Fruit fly (Drosophila melanogaster): ENCODE results near the gene beta-PheRS.

The beta-PheRS gene

DNA sequence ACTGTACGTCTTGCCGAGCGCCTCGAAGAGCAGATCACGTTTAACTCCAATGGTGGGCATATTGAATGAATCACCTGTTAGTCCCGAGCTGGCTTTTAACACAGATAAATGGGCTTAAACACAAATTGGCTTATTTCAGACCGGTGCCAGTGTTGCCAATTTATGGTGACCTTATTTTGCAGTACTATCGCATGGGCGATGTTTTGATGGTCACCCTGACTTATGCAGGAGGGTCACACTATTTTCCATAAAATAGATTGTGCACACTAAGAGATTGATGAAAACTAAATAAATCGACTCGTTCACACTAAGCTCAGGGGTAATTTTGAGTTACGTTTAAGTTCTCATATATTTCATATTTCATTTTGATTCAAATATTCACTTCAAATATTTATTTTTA, at the start of gene beta-PheRS (continued):
- peak; percentile 78 for TF ChIP-seq CG32532 (GFP tag; IDR thresholded peaks at IDR 0.05)
- no peak for TF ChIP-seq CG31365 (tag; optimal IDR thresholded peaks at IDR 0.05)
- peak; percentile 99 for TF ChIP-seq MBD-R2 (GFP tag; IDR thresholded peaks at IDR 0.05)
- TF ChIP-seq CG1233 (GFP tag; optimal IDR thresholded peaks at IDR 0.05), result no peak
- peak; percentile 88 for TF ChIP-seq vvl (GFP tag; IDR thresholded peaks at IDR 0.05)
- no peak for TF ChIP-seq CG11696 (GFP tag; IDR thresholded peaks at IDR 0.05)
- TF ChIP-seq slp2 (GFP tag; optimal IDR thresholded peaks at IDR 0.05), result peak; percentile 29
- TF ChIP-seq CG30020 (tag; optimal IDR thresholded peaks at IDR 0.05), result peak; percentile 92
- TF ChIP-seq phol (tag; optimal IDR thresholded peaks at IDR 0.05), result peak; percentile 68
- TF ChIP-seq dysf (GFP tag; IDR thresholded peaks at IDR 0.05), result 0 out of 3 replicates have a peak, but pooled peaks have one; percentile 46
- peak; percentile 43 for TF ChIP-seq p53 (GFP tag; optimal IDR thresholded peaks at IDR 0.05)
- peak; percentile 35 for TF ChIP-seq CG10654 (GFP tag; optimal IDR thresholded peaks at IDR 0.05)
- TF ChIP-seq CG1792 (GFP tag; optimal IDR thresholded peaks at IDR 0.05), result peak; percentile 0
- no peak for TF ChIP-seq PHDP (tag; optimal IDR thresholded peaks at IDR 0.05)
- peak; percentile 38; the same call in 1 of the 2 replicates for TF ChIP-seq CG10366 (GFP tag; IDR thresholded peaks at IDR 0.05)
- TF ChIP-seq Spps (tag; optimal IDR thresholded peaks at IDR 0.05), result no peak
- peak; percentile 71 to 72 for TF ChIP-seq dpn (GFP tag; optimal IDR thresholded peaks at IDR 0.05)
- peak; percentile 23 for TF ChIP-seq Ssrp (tag; optimal IDR thresholded peaks at IDR 0.05)
- no peak for TF ChIP-seq abd-A (tag; optimal IDR thresholded peaks at IDR 0.05)
- TF ChIP-seq chm (GFP tag; IDR thresholded peaks at IDR 0.05), result no peak; the same call in 1 of the 2 replicates
- peak; percentile 11 for TF ChIP-seq cato (GFP tag; optimal IDR thresholded peaks at IDR 0.05; ENCODE audit: borderline replicate concordance)
- peak in 1 of 3 experiments; percentile 7 for TF ChIP-seq lola (GFP tag; optimal IDR thresholded peaks at IDR 0.05)
- TF ChIP-seq CG4404 (GFP tag; IDR thresholded peaks at IDR 0.05), result no peak
- peak; percentile 85 for TF ChIP-seq CG3847 (GFP tag; IDR thresholded peaks at IDR 0.05)
- peak; percentile 80 for TF ChIP-seq tna (GFP tag; IDR thresholded peaks at IDR 0.05; ENCODE audit: partially characterized antibody)
- TF ChIP-seq nmo (GFP tag; optimal IDR thresholded peaks at IDR 0.05), result peak; percentile 78
- no peak for TF ChIP-seq ab (GFP tag; optimal IDR thresholded peaks at IDR 0.05)
- TF ChIP-seq Doc3 (GFP tag; IDR thresholded peaks at IDR 0.05; ENCODE audit: partially characterized antibody), result peak; percentile 81
- TF ChIP-seq Sin3A (optimal IDR thresholded peaks at IDR 0.05), result peak; percentile 72
- TF ChIP-seq Elba2 (GFP tag; optimal IDR thresholded peaks at IDR 0.05), result peak; percentile 67
- peak; percentile 54 for TF ChIP-seq tin (GFP tag; optimal IDR thresholded peaks at IDR 0.05)
- no peak for TF ChIP-seq kah (GFP tag; optimal IDR thresholded peaks at IDR 0.05)
- TF ChIP-seq CG2129 (GFP tag; IDR thresholded peaks at IDR 0.05; ENCODE audit: partially characterized antibody), result peak; percentile 63
- peak; percentile 79 for TF ChIP-seq ci (GFP tag; IDR thresholded peaks at IDR 0.05)
- TF ChIP-seq CG17359 (tag; optimal IDR thresholded peaks at IDR 0.05), result no peak
- peak; percentile 81 for TF ChIP-seq sob (GFP tag; IDR thresholded peaks at IDR 0.05)
- TF ChIP-seq zen2 (GFP tag; IDR thresholded peaks at IDR 0.05; ENCODE audit: partially characterized antibody), result peak; percentile 89
- peak; percentile 90 for TF ChIP-seq vnd (GFP tag; IDR thresholded peaks at IDR 0.05; ENCODE audit: partially characterized antibody)
- TF ChIP-seq CG1529 (GFP tag; optimal IDR thresholded peaks at IDR 0.05), result no peak
- TF ChIP-seq tx (GFP tag; optimal IDR thresholded peaks at IDR 0.05), result no peak
- TF ChIP-seq Dfd (GFP tag; optimal IDR thresholded peaks at IDR 0.05), result no peak
- peak; percentile 49 for TF ChIP-seq CG2116 (GFP tag; optimal IDR thresholded peaks at IDR 0.05)
- TF ChIP-seq pb (GFP tag; optimal IDR thresholded peaks at IDR 0.05), result peak; percentile 1
- TF ChIP-seq dmrt11E (tag; optimal IDR thresholded peaks at IDR 0.05), result peak; percentile 15
- peak; percentile 56 for TF ChIP-seq CG7271 (tag; optimal IDR thresholded peaks at IDR 0.05)
- TF ChIP-seq ro (GFP tag; IDR thresholded peaks at IDR 0.05), result no peak
- no peak for TF ChIP-seq CG7928 (GFP tag; optimal IDR thresholded peaks at IDR 0.05)
- TF ChIP-seq CG6791 (GFP tag; IDR thresholded peaks at IDR 0.05; ENCODE audit: partially characterized antibody), result peak; percentile 96
- TF ChIP-seq CG1602 (GFP tag; optimal IDR thresholded peaks at IDR 0.05), result peak; percentile 26
- TF ChIP-seq zfh1 (GFP tag; IDR thresholded peaks at IDR 0.05), result no peak
- TF ChIP-seq CG15011 (GFP tag; optimal IDR thresholded peaks at IDR 0.05), result no peak

Measured in whole organism, embryonic.